Fruit fly (Drosophila melanogaster): Measurements from ENCODE around the gene Tm2.

Gene Tm2

DNA sequence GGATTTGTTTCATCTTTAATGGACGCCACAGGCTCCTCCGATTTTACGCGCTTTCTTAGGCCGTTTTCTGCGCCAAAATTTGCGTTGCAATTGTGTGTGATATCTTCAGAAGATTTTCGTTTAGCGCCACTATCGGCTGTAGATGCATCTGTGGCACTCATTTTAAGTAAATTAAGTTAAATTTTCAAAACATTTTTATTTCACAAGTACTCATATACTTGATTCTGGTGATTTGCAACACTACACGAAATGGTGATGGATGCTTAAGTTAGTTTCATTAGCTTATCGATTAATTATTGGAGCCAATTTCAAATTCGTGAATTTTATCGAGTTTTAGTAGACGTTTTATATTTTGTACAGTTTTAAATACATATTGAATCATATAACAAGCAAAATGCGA lies 53.6 kb downstream of the Tm2 start, which contains the start of gene CG6171 (continued):
- TF ChIP-seq CG1603 (tag; optimal IDR thresholded peaks at IDR 0.05) (peak; percentile 47), MESR4 (GFP tag; optimal IDR thresholded peaks at IDR 0.05) (peak; percentile 64), Myb (GFP tag; optimal IDR thresholded peaks at IDR 0.05) (peak; percentile 37), CG17568 (GFP tag; optimal IDR thresholded peaks at IDR 0.05) (no peak), CG15514 (GFP tag; optimal IDR thresholded peaks at IDR 0.05) (peak; percentile 18), Hr78 (GFP tag; optimal IDR thresholded peaks at IDR 0.05) (no peak), CG34376 (GFP tag; optimal IDR thresholded peaks at IDR 0.05) (peak; percentile 8), CG8944 (GFP tag; optimal IDR thresholded peaks at IDR 0.05) (no peak), Dll (GFP tag; IDR thresholded peaks at IDR 0.05; ENCODE audit: partially characterized antibody) (peak; percentile 69; the same call in 3 of the 4 replicates), CG2129 (GFP tag; IDR thresholded peaks at IDR 0.05; ENCODE audit: partially characterized antibody) (peak; percentile 34; the same call in 1 of the 2 replicates), CG4820 (GFP tag; optimal IDR thresholded peaks at IDR 0.05) (no peak), Dp (GFP tag; optimal IDR thresholded peaks at IDR 0.05) (peak; percentile 82), shn (GFP tag; optimal IDR thresholded peaks at IDR 0.05) (no peak)
